Worm (Caenorhabditis elegans) whole organism, L4 larva: ENCODE measurements around the gene F28G4.2.

Source experiments
- ama-1 ChIP-seq: fragments of 150-350 bp; optimal IDR thresholded peaks from 2 replicates; lab custom pipeline; 2014; ENCODE audit warnings: inconsistent platforms, mixed read lengths
- daf-12 ChIP-seq: fragments of 150-350 bp; optimal IDR thresholded peaks from 2 replicates; lab custom pipeline; 2014; ENCODE audit warnings: missing biosample characterization, missing genetic modification reagents, missing genetic modification characterization
- jun-1 ChIP-seq: fragments of 150-350 bp; optimal IDR thresholded peaks from 2 replicates; lab custom pipeline; 2014; ENCODE audit warnings: missing biosample characterization, missing genetic modification reagents, missing genetic modification characterization
- nhr-11 ChIP-seq: fragments of 150-350 bp; optimal IDR thresholded peaks from 2 replicates; lab custom pipeline; 2014; ENCODE audit warnings: missing biosample characterization, missing genetic modification characterization
- zip-2 ChIP-seq: fragments of 150-350 bp; optimal IDR thresholded peaks from 2 replicates; lab custom pipeline; 2014; ENCODE audit warnings: missing biosample characterization, missing genetic modification characterization

DNA sequence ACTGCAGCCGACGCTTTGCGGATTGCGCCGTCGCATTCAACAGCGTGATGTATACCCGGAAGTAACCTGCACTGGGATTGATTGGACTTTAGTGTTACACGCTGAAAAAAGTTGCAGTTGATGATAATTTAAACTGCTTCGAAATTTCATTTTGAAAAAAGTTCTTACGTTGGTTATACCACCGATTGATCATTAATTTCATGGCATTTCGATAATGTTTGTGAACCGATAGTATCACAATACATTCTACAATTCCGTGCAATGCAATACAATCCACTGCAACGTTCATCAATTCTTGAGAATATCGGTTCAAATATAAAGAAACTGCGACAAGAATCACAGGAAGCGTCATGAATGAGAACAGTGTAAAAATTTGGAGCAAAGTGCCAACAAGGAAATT, 47.0 kb downstream of the F28G4.2 start, which contains the start of gene F21H7.3:
- TF ChIP-seq jun-1 (tag; lab: Kevin White, UChicago) = no peak
- no peak for TF ChIP-seq daf-12 (tag; lab: Kevin White, UChicago)
- no peak for TF ChIP-seq ama-1
- no peak for TF ChIP-seq zip-2 (tag; lab: Kevin White, UChicago)
- TF ChIP-seq nhr-11 (tag; lab: Kevin White, UChicago) = no peak
